Fruit fly (Drosophila melanogaster) Kc167 (cell line): ENCODE measurements around the gene CG18170.

ENCODE experiments used
- Sin3A ChIP-seq: fragments of >200 bp; optimal IDR thresholded peaks from 2 replicates; lab custom pipeline; 2018; ENCODE audit warnings: missing external identifiers
- h ChIP-seq: fragments of >200 bp; optimal IDR thresholded peaks from 3 replicates; lab custom pipeline; 2018; ENCODE audit warnings: missing external identifiers
- ttk ChIP-seq: sonication (Bioruptor generic); optimal IDR thresholded peaks from 2 replicates; lab custom pipeline; 2017; ENCODE audit warnings: missing external identifiers

dm6 chr3L:1639185-1639812 is 36.5 kb downstream of the CG18170 start, which contains the start of the genes Mettl2 and Bgb:
- TF ChIP-seq ttk (lab: Kevin White, UChicago) (no peak), h (no peak), Sin3A (no peak)
